Fruit fly (Drosophila melanogaster): ENCODE data around the gene CG43084.

Gene CG43084

DNA sequence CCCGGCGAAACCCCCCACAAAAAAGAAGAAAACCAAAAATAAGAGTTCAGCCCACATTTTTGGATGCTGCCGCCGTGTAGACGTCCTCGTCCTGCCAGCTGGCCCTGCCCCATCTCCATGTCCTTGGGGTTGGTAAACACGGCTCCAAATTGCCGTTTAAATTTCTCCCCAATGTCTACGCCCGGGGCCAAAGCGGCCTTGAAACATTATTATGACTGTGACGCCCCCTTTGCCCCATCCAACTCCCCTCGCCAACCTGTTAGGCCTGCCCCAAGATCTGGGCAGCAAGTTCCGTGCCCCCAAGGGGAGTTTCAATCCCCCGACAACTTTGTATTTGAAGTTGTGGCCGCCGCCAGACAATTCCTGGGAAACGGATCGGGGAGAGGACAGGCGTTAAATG, 33.8 kb upstream of the CG43084 start (continued):
- no peak for TF ChIP-seq D (optimal IDR thresholded peaks at IDR 0.05)
- no peak for TF ChIP-seq D (GFP tag; optimal IDR thresholded peaks at IDR 0.05)
- TF ChIP-seq abd-A (tag; optimal IDR thresholded peaks at IDR 0.05) = peak; percentile 98
- TF ChIP-seq gsb (GFP tag; IDR thresholded peaks at IDR 0.05) = no peak
- peak; percentile 10 for TF ChIP-seq CG12071 (GFP tag; optimal IDR thresholded peaks at IDR 0.05)
- TF ChIP-seq Bgb (GFP tag; IDR thresholded peaks at IDR 0.05; ENCODE audit: partially characterized antibody) = no peak; the same call in 1 of the 2 replicates
- TF ChIP-seq ems (GFP tag; optimal IDR thresholded peaks at IDR 0.05) = no peak
- TF ChIP-seq NC2α (GFP tag; optimal IDR thresholded peaks at IDR 0.05) = no peak
- TF ChIP-seq eve (GFP tag; optimal IDR thresholded peaks at IDR 0.05) = no peak
- peak; percentile 11 for TF ChIP-seq ftz-f1 (GFP tag; optimal IDR thresholded peaks at IDR 0.05)
- TF ChIP-seq sqz (GFP tag; optimal IDR thresholded peaks at IDR 0.05) = no peak
- TF ChIP-seq Myb (GFP tag; optimal IDR thresholded peaks at IDR 0.05) = no peak
- TF ChIP-seq CG7556 (GFP tag; optimal IDR thresholded peaks at IDR 0.05) = no peak
- TF ChIP-seq CrebB (tag; optimal IDR thresholded peaks at IDR 0.05) = no peak
- 0 out of 2 replicates have a peak, but pooled peaks have one; percentile 11 for TF ChIP-seq MBD-R2 (GFP tag; IDR thresholded peaks at IDR 0.05)
- TF ChIP-seq sob (GFP tag; IDR thresholded peaks at IDR 0.05) = peak; percentile 5; the same call in 1 of the 2 replicates
- TF ChIP-seq Scr (GFP tag; IDR thresholded peaks at IDR 0.05; ENCODE audit: partially characterized antibody) = no peak
- no peak for TF ChIP-seq caup (GFP tag; optimal IDR thresholded peaks at IDR 0.05; ENCODE audit: severe bottlenecking)

- TF ChIP-seq CG10462 (GFP tag; optimal IDR thresholded peaks at IDR 0.05) (peak; percentile 19), pb (GFP tag; optimal IDR thresholded peaks at IDR 0.05) (peak; percentile 80), CG6254 (GFP tag; optimal IDR thresholded peaks at IDR 0.05) (peak; percentile 58), CG17802 (tag; optimal IDR thresholded peaks at IDR 0.05) (peak; percentile 74), Dll (GFP tag; IDR thresholded peaks at IDR 0.05; ENCODE audit: partially characterized antibody) (peak; percentile 34; the same call in 1 of the 4 replicates), CG17328 (GFP tag; IDR thresholded peaks at IDR 0.05) (peak; percentile 66), dysf (GFP tag; IDR thresholded peaks at IDR 0.05) (peak; percentile 70), Fer3 (tag; optimal IDR thresholded peaks at IDR 0.05) (peak; percentile 67), Sox102F (GFP tag; optimal IDR thresholded peaks at IDR 0.05) (peak; percentile 37), CG17568 (GFP tag; optimal IDR thresholded peaks at IDR 0.05) (peak; percentile 7), fd64A (GFP tag; optimal IDR thresholded peaks at IDR 0.05) (peak; percentile 55), ham (GFP tag; IDR thresholded peaks at IDR 0.05) (no peak), eve (GFP tag; optimal IDR thresholded peaks at IDR 0.05) (no peak), YL-1 (GFP tag; optimal IDR thresholded peaks at IDR 0.05) (peak; percentile 77), CG18262 (tag; optimal IDR thresholded peaks at IDR 0.05) (peak; percentile 38), bab2 (GFP tag; optimal IDR thresholded peaks at IDR 0.05) (peak; percentile 83), CG4404 (GFP tag; IDR thresholded peaks at IDR 0.05) (peak; percentile 75), CG3838 (GFP tag; optimal IDR thresholded peaks at IDR 0.05) (peak; percentile 61), Nf-YC (tag; optimal IDR thresholded peaks at IDR 0.05) (peak; percentile 46), sisA (GFP tag; IDR thresholded peaks at IDR 0.05) (peak; percentile 73), zf30C (GFP tag; optimal IDR thresholded peaks at IDR 0.05) (peak; percentile 36), CG8478 (optimal IDR thresholded peaks at IDR 0.05) (peak; percentile 56), CG3163 (GFP tag; optimal IDR thresholded peaks at IDR 0.05) (peak; percentile 74), Drgx (GFP tag; IDR thresholded peaks at IDR 0.05) (peak; percentile 59), D19A (tag; optimal IDR thresholded peaks at IDR 0.05) (no peak), CG11093 (GFP tag; IDR thresholded peaks at IDR 0.05) (no peak), wor (GFP tag; IDR thresholded peaks at IDR 0.05) (no peak), ems (GFP tag; optimal IDR thresholded peaks at IDR 0.05) (peak; percentile 80), CG9797 (GFP tag; optimal IDR thresholded peaks at IDR 0.05) (peak; percentile 52), D (optimal IDR thresholded peaks at IDR 0.05) (peak; percentile 28), D (GFP tag; optimal IDR thresholded peaks at IDR 0.05) (peak; percentile 67), Hsf (GFP tag; optimal IDR thresholded peaks at IDR 0.05) (peak; percentile 83), CG9437 (GFP tag; optimal IDR thresholded peaks at IDR 0.05) (peak; percentile 44), CG9727 (GFP tag; optimal IDR thresholded peaks at IDR 0.05) (peak; percentile 10), Atf3 (GFP tag; optimal IDR thresholded peaks at IDR 0.05) (peak; percentile 57), CG18764 (GFP tag; optimal IDR thresholded peaks at IDR 0.05) (peak; percentile 79)
Measured at dm6 chr3L:15619626-15620247, 30.9 kb upstream of the CG43084 start, which contains the start of gene Phs. TSS of gene Phs (plus strand) at chr3L:15619901.

Measured in whole organism, embryonic.